Fruit fly (Drosophila melanogaster): ENCODE results near the gene CG13917.

dm6 chr3L:1536487-1537337 lies 39.8 kb upstream of the CG13917 start, which contains the start of the genes CG12091 and pns:
- no peak for TF ChIP-seq CG8478 (optimal IDR thresholded peaks at IDR 0.05)
- no peak for TF ChIP-seq CTCF (optimal IDR thresholded peaks at IDR 0.05)
